Worm (Caenorhabditis elegans) whole organism, midembryonic: ENCODE data around the gene pot-2.

Experiments used
- T22C8.4 ChIP-seq: fragments of 200-800 bp; sonication (Bioruptor generic); IDR thresholded peaks from 2 replicates; pipeline ENCODE4 v1.3.6; 2022; ENCODE audit warnings: missing genetic modification characterization, missing compliant biosample characterization
- flt-1 ChIP-seq: fragments of 200-800 bp; sonication (Bioruptor generic); IDR thresholded peaks from 2 replicates; pipeline ENCODE4 v1.3.6; 2022; ENCODE audit warnings: missing genetic modification characterization, missing compliant biosample characterization
- ref-1 ChIP-seq: fragments of 200-800 bp; sonication (Bioruptor generic); conservative IDR thresholded peaks from 2 replicates; pipeline ENCODE4 v1.3.6; 2022; ENCODE audit warnings: missing genetic modification reagents, missing genetic modification characterization, missing compliant biosample characterization
- tab-1 ChIP-seq: fragments of 200-800 bp; sonication (Bioruptor generic); IDR thresholded peaks from 2 replicates; pipeline ENCODE4 v1.3.6; 2022; ENCODE audit warnings: missing genetic modification characterization, missing compliant biosample characterization

- TF ChIP-seq T22C8.4 (no peak), tab-1 (GFP tag; lab: Robert Waterston, UW) (no peak), ref-1 (GFP tag; lab: Robert Waterston, UW) (no peak), flt-1 (GFP tag; lab: Robert Waterston, UW) (no peak)
Measured at ce11 chrII:14488661-14489060, 35.3 kb upstream of the pot-2 start, which contains the start of gene usp-14.
